Fruit fly (Drosophila melanogaster): ENCODE measurements around the gene Sod1.

Gene Sod1

dm6 chr3L:11097982-11098663 lies 15.4 kb downstream of the Sod1 start, which contains the start of the genes Irbp18 and APP-BP1 (continued):
- TF ChIP-seq crc (GFP tag; optimal IDR thresholded peaks at IDR 0.05) (peak; percentile 91), CG9215 (GFP tag; IDR thresholded peaks at IDR 0.05) (peak; percentile 86), ato (GFP tag; IDR thresholded peaks at IDR 0.05; ENCODE audit: partially characterized antibody) (no peak), NFAT (GFP tag; IDR thresholded peaks at IDR 0.05) (peak; percentile 74), odd (GFP tag; optimal IDR thresholded peaks at IDR 0.05) (peak; percentile 85), CG10267 (tag; optimal IDR thresholded peaks at IDR 0.05) (peak; percentile 98), onecut (GFP tag; IDR thresholded peaks at IDR 0.05) (peak; percentile 65), ac (GFP tag; optimal IDR thresholded peaks at IDR 0.05) (peak; percentile 67), Dbx (GFP tag; IDR thresholded peaks at IDR 0.05) (peak; percentile 90), hbn (GFP tag; IDR thresholded peaks at IDR 0.05; ENCODE audit: partially characterized antibody) (0 out of 2 replicates have a peak, but pooled peaks have one; percentile 25), CG15073 (GFP tag; optimal IDR thresholded peaks at IDR 0.05) (peak; percentile 45), sens (GFP tag) (peak; percentile 99), CG6791 (GFP tag; IDR thresholded peaks at IDR 0.05; ENCODE audit: partially characterized antibody) (no peak; the same call in 2 of the 3 replicates), ara (GFP tag; IDR thresholded peaks at IDR 0.05) (peak; percentile 84), schlank (tag; optimal IDR thresholded peaks at IDR 0.05) (peak; percentile 90), CG11560 (tag; IDR thresholded peaks at IDR 0.05) (peak; percentile 59; the same call in 1 of the 3 replicates), CG42726 (GFP tag; IDR thresholded peaks at IDR 0.05; ENCODE audit: partially characterized antibody) (no peak), CG33213 (GFP tag; optimal IDR thresholded peaks at IDR 0.05) (peak; percentile 88), CG6683 (GFP tag; optimal IDR thresholded peaks at IDR 0.05) (peak; percentile 88), az2 (GFP tag; optimal IDR thresholded peaks at IDR 0.05) (peak; percentile 96), Atf-2 (GFP tag; optimal IDR thresholded peaks at IDR 0.05) (peak; percentile 92), CG4707 (GFP tag; optimal IDR thresholded peaks at IDR 0.05) (peak; percentile 63), CrebB (tag; optimal IDR thresholded peaks at IDR 0.05) (peak; percentile 83), Asciz (GFP tag; optimal IDR thresholded peaks at IDR 0.05) (peak; percentile 89), lola (GFP tag; optimal IDR thresholded peaks at IDR 0.05) (peak in 1 of 3 experiments; percentile 92), CG9437 (GFP tag; optimal IDR thresholded peaks at IDR 0.05) (peak; percentile 92), bigmax (GFP tag; optimal IDR thresholded peaks at IDR 0.05) (no peak), ab (GFP tag; optimal IDR thresholded peaks at IDR 0.05) (peak; percentile 76), otp (GFP tag; IDR thresholded peaks at IDR 0.05) (peak; percentile 80; the same call in 2 of the 3 replicates), mirr (GFP tag; optimal IDR thresholded peaks at IDR 0.05) (peak; percentile 80), CG10959 (GFP tag; IDR thresholded peaks at IDR 0.05) (peak; percentile 59; the same call in 1 of the 2 replicates), btn (GFP tag; optimal IDR thresholded peaks at IDR 0.05) (peak; percentile 91), Hsf (GFP tag; optimal IDR thresholded peaks at IDR 0.05) (peak; percentile 97), CG12659 (GFP tag; optimal IDR thresholded peaks at IDR 0.05) (peak; percentile 97), oc (tag; optimal IDR thresholded peaks at IDR 0.05) (peak; percentile 76), corto (GFP tag; optimal IDR thresholded peaks at IDR 0.05) (peak; percentile 76), CG34224 (GFP tag; IDR thresholded peaks at IDR 0.05; ENCODE audit: partially characterized antibody) (no peak), Sox102F (GFP tag; optimal IDR thresholded peaks at IDR 0.05) (peak; percentile 93), CG4854 (GFP tag; optimal IDR thresholded peaks at IDR 0.05) (peak; percentile 95), al (GFP tag; IDR thresholded peaks at IDR 0.05) (peak; percentile 89), CG4730 (GFP tag; IDR thresholded peaks at IDR 0.05) (peak; percentile 73), sim (GFP tag; IDR thresholded peaks at IDR 0.05) (peak; percentile 68; the same call in 1 of the 2 replicates), mam (GFP tag; optimal IDR thresholded peaks at IDR 0.05) (peak; percentile 96), Eip74EF (GFP tag; optimal IDR thresholded peaks at IDR 0.05) (peak in 1 of 2 experiments; percentile 84), CkIIα-i1 (GFP tag; IDR thresholded peaks at IDR 0.05) (0 out of 2 replicates have a peak, but pooled peaks have one; percentile 31), peb (GFP tag; IDR thresholded peaks at IDR 0.05) (peak; percentile 83), run (tag; optimal IDR thresholded peaks at IDR 0.05) (peak; percentile 58), gro (GFP tag; optimal IDR thresholded peaks at IDR 0.05) (peak; percentile 96)

Measured in whole organism, embryonic.